Worm (Caenorhabditis elegans): ENCODE measurements around the gene nhr-161.

DNA sequence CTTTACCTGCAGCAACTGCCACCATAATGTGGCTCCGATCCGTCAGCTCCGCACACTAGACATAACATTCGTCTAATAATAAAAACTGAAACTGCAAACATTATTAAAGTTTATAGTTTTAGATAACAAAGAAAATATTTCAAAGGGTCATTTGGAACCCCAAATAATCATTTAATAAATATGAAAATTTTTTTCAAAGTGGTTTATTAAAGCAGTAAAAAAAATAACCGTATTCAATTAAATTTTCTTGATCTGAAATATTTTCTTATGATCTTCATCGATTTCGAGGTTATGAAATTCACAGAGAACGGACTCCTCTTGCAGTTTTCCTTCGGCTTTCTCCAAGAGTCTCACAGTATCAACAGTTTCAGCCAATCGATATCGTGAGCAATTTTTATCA lies 3.2 kb upstream of the nhr-161 start, which contains the start of gene nhr-163:
- no peak for TF ChIP-seq pqm-1 (tag; optimal IDR thresholded peaks at IDR 0.05)
- no peak for TF ChIP-seq unc-3 (GFP tag; conservative IDR thresholded peaks at IDR 0.05)
- TF ChIP-seq unc-3 (tag; optimal IDR thresholded peaks at IDR 0.05) = no peak
- no peak for TF ChIP-seq ceh-31 (tag; optimal IDR thresholded peaks at IDR 0.05)
- no peak for TF ChIP-seq pha-4 (tag; optimal IDR thresholded peaks at IDR 0.05)
- no peak for TF ChIP-seq syd-9 (tag; optimal IDR thresholded peaks at IDR 0.05)
- no peak for TF ChIP-seq ceh-24 (tag; optimal IDR thresholded peaks at IDR 0.05)
- no peak for TF ChIP-seq fkh-10 (GFP tag; optimal IDR thresholded peaks at IDR 0.05)
- TF ChIP-seq hlh-6 (tag; optimal IDR thresholded peaks at IDR 0.05) = no peak
- TF ChIP-seq lin-11 (tag; optimal IDR thresholded peaks at IDR 0.05) = no peak
- no peak for TF ChIP-seq nhr-11 (tag; optimal IDR thresholded peaks at IDR 0.05)
- no peak for TF ChIP-seq unc-55 (GFP tag; optimal IDR thresholded peaks at IDR 0.05)
- no peak for TF ChIP-seq ceh-14 (tag; optimal IDR thresholded peaks at IDR 0.05)
- TF ChIP-seq T23F11.4 (GFP tag; optimal IDR thresholded peaks at IDR 0.05) = no peak
- TF ChIP-seq ama-1 (optimal IDR thresholded peaks at IDR 0.05) = no peak
